Worm (Caenorhabditis elegans) whole organism, L4/young adult: ENCODE measurements around the gene F21C10.7.

Experiments used
- W03F9.2 ChIP-seq: fragments of 150-350 bp; optimal IDR thresholded peaks from 2 replicates; lab custom pipeline; 2014; ENCODE audit warnings: missing biosample characterization, missing genetic modification characterization
- dao-5 ChIP-seq: sonication (generic microtip); optimal IDR thresholded peaks from 2 replicates; lab custom pipeline; 2016; ENCODE audit warnings: missing genotype, missing genetic modification characterization, moderate library complexity, missing compliant biosample characterization
- him-1 ChIP-seq: sonication (generic microtip); optimal IDR thresholded peaks from 2 replicates; lab custom pipeline; 2016; ENCODE audit warnings: missing genotype, missing genetic modification reagents, missing genetic modification characterization, missing compliant biosample characterization

DNA sequence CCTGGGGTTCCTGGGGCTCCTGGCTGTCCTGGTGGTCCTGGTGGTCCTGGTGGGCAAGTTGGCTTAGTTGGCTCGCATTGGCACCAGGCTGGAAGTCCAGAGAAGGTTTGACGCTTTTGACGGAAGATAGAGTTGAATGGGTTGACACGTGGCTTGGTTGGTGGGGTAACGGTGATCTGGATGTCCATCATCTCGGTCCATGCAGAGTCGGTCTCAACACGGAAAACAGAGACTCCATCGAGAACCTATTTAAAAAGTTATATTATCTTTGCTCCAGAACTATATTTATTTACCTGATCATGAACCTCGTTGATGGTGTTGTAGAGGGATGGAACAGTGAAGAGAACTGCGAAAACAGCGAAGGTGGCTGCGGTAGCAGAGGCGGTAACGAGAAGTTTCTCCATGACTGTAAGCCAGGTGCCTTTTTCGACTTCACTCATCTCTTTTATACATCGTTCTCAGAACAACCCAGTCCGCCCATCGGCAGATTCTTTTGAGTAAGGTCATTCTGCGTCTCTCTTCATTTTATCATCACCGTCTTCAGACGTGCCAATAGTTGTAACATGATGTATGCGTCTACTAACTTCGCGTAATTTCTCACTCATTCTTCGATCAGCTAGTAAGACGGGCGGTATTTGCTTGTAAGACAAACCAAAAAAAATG lies 47.8 kb downstream of the F21C10.7 start, which contains the start of gene col-144:
- no peak for TF ChIP-seq W03F9.2 (tag; lab: Kevin White, UChicago)
- TF ChIP-seq him-1 (tag; lab: Kevin White, UChicago): no peak
- no peak for TF ChIP-seq dao-5 (tag; lab: Kevin White, UChicago)
